Worm (Caenorhabditis elegans) whole organism, young adult: ENCODE results near the gene clec-138.

Experiments used
- B0019.2 ChIP-seq: fragments of 200-800 bp; sonication (Bioruptor generic); conservative IDR thresholded peaks from 2 replicates; pipeline ENCODE4 v1.3.6; 2022; ENCODE audit warnings: missing genetic modification reagents, missing genetic modification characterization, missing compliant biosample characterization
- C06A6.2 ChIP-seq: fragments of 200-800 bp; sonication (Bioruptor generic); conservative IDR thresholded peaks from 2 replicates; pipeline ENCODE4 v1.3.6; 2022; ENCODE audit warnings: missing genetic modification characterization, missing compliant biosample characterization
- D2030.7 ChIP-seq: fragments of 200-800 bp; sonication (Bioruptor generic); IDR thresholded peaks from 2 replicates; pipeline ENCODE4 v1.3.6; 2022; ENCODE audit warnings: missing genetic modification reagents, missing genetic modification characterization, missing compliant biosample characterization
- F10E7.11 ChIP-seq: sonication (generic microtip); optimal IDR thresholded peaks from 2 replicates; lab custom pipeline; 2017; ENCODE audit warnings: mild to moderate bottlenecking, missing genetic modification characterization, moderate library complexity, missing compliant biosample characterization
- F39B2.1 ChIP-seq: fragments of 200-800 bp; sonication (Bioruptor generic); IDR thresholded peaks from 2 replicates; pipeline ENCODE4 v1.3.6; 2022; ENCODE audit warnings: missing genetic modification reagents, missing genetic modification characterization, missing compliant biosample characterization
- F52B5.7 ChIP-seq: sonication (generic microtip); optimal IDR thresholded peaks from 2 replicates; lab custom pipeline; 2016; ENCODE audit warnings: mild to moderate bottlenecking, missing genetic modification characterization, missing compliant biosample characterization
- K12H6.12 ChIP-seq: fragments of 200-800 bp; sonication (Bioruptor generic); optimal IDR thresholded peaks from 2 replicates; lab custom pipeline; 2018; ENCODE audit warnings: mild to moderate bottlenecking, missing genetic modification characterization, missing compliant biosample characterization
- Y53G8AR.9 ChIP-seq: fragments of 200-800 bp; sonication (Bioruptor generic); conservative IDR thresholded peaks from 2 replicates; pipeline ENCODE4 v1.3.6; 2022; ENCODE audit warnings: missing genetic modification reagents, missing genetic modification characterization, missing compliant biosample characterization
- Y56A3A.18 ChIP-seq: fragments of 200-800 bp; sonication (Bioruptor generic); IDR thresholded peaks from 2 replicates; pipeline ENCODE4 v1.3.6; 2022; ENCODE audit warnings: missing genetic modification reagents, missing genetic modification characterization, missing compliant biosample characterization
- Y67H2A.10 ChIP-seq: fragments of 200-800 bp; sonication (Bioruptor generic); conservative IDR thresholded peaks from 2 replicates; pipeline ENCODE4 v1.3.6; 2022; ENCODE audit warnings: missing genetic modification reagents, missing genetic modification characterization, missing compliant biosample characterization
- akir-1 ChIP-seq: fragments of 200-800 bp; sonication (Bioruptor generic); optimal IDR thresholded peaks from 2 replicates; lab custom pipeline; 2018; ENCODE audit warnings: mild to moderate bottlenecking, missing genetic modification characterization, moderate library complexity, missing compliant biosample characterization
- ama-1 ChIP-seq, 3 experiments: fragments of 150-350 bp in 1 of 3; sonication (generic microtip) in 2 of 3; optimal IDR thresholded peaks; 2 replicates each; lab custom pipeline; 2014 to 2018; ENCODE audit warnings: missing biosample characterization in 2 of 3, missing genetic modification characterization in 2 of 3, missing genetic modification reagents in 2 of 3
- attf-3 ChIP-seq: fragments of 200-800 bp; sonication (Bioruptor generic); conservative IDR thresholded peaks from 2 replicates; pipeline ENCODE4 v1.3.6; 2022; ENCODE audit warnings: missing genetic modification reagents, missing genetic modification characterization, missing compliant biosample characterization
- bed-1 ChIP-seq: fragments of 200-800 bp; sonication (Bioruptor generic); IDR thresholded peaks from 2 replicates; pipeline ENCODE4 v1.3.6; 2022; ENCODE audit warnings: missing genetic modification reagents, missing genetic modification characterization, missing compliant biosample characterization
- ceh-100 ChIP-seq: fragments of 200-800 bp; sonication (Bioruptor generic); IDR thresholded peaks from 2 replicates; pipeline ENCODE4 v1.3.6; 2022; ENCODE audit warnings: missing genetic modification reagents, missing genetic modification characterization, missing compliant biosample characterization
- dpl-1 ChIP-seq: fragments of 150-350 bp; optimal IDR thresholded peaks from 2 replicates; lab custom pipeline; 2014; ENCODE audit warnings: missing biosample characterization, missing genetic modification reagents, missing genetic modification characterization
- egrh-3 ChIP-seq: fragments of 200-800 bp; sonication (Bioruptor generic); IDR thresholded peaks from 2 replicates; pipeline ENCODE4 v1.3.6; 2022; ENCODE audit warnings: missing genetic modification reagents, missing genetic modification characterization, missing compliant biosample characterization
- ekl-4 ChIP-seq: fragments of 200-800 bp; sonication (Bioruptor generic); IDR thresholded peaks from 2 replicates; pipeline ENCODE4 v1.3.6; 2022; ENCODE audit warnings: missing genetic modification reagents, missing genetic modification characterization, missing compliant biosample characterization
- hlh-26 ChIP-seq: fragments of 200-800 bp; sonication (Bioruptor generic); conservative IDR thresholded peaks from 2 replicates; pipeline ENCODE4 v1.3.6; 2022; ENCODE audit warnings: missing genetic modification reagents, missing genetic modification characterization, missing compliant biosample characterization
- lag-1 ChIP-seq: fragments of 200-800 bp; sonication (Bioruptor generic); IDR thresholded peaks from 2 replicates; pipeline ENCODE4 v1.3.6; 2022; ENCODE audit warnings: missing genetic modification reagents, missing genetic modification characterization, missing compliant biosample characterization
- let-526 ChIP-seq: fragments of 200-800 bp; sonication (Bioruptor generic); IDR thresholded peaks from 2 replicates; pipeline ENCODE4 v1.3.6; 2022; ENCODE audit warnings: missing genetic modification reagents, missing genetic modification characterization, missing compliant biosample characterization
- lin-40 ChIP-seq: sonication (generic microtip); optimal IDR thresholded peaks from 2 replicates; lab custom pipeline; 2016; ENCODE audit warnings: missing genetic modification characterization, mild to moderate bottlenecking, missing compliant biosample characterization, missing genotype, missing genetic modification reagents
- lsl-1 ChIP-seq: fragments of 200-800 bp; sonication (Bioruptor generic); optimal IDR thresholded peaks from 2 replicates; lab custom pipeline; 2018; ENCODE audit warnings: mild to moderate bottlenecking, missing genetic modification characterization, moderate library complexity, missing compliant biosample characterization
- madf-10 ChIP-seq: sonication (generic microtip); optimal IDR thresholded peaks from 2 replicates; lab custom pipeline; 2016; ENCODE audit warnings: mild to moderate bottlenecking, missing genetic modification characterization, missing compliant biosample characterization
- mes-4 ChIP-seq: sonication (generic microtip); optimal IDR thresholded peaks from 2 replicates; lab custom pipeline; 2016; ENCODE audit warnings: missing genotype, missing genetic modification characterization, missing compliant biosample characterization
- nfya-2 ChIP-seq: fragments of 200-800 bp; sonication (Bioruptor generic); IDR thresholded peaks from 2 replicates; pipeline ENCODE4 v1.3.6; 2022; ENCODE audit warnings: missing genetic modification reagents, missing genetic modification characterization, missing compliant biosample characterization
- nhr-179 ChIP-seq: sonication (generic microtip); optimal IDR thresholded peaks from 2 replicates; lab custom pipeline; 2016; ENCODE audit warnings: mild to moderate bottlenecking, missing genetic modification characterization, missing compliant biosample characterization
- nhr-27 ChIP-seq: fragments of 200-800 bp; sonication (Bioruptor generic); optimal IDR thresholded peaks from 2 replicates; lab custom pipeline; 2018; ENCODE audit warnings: mild to moderate bottlenecking, missing genetic modification characterization, moderate library complexity, missing compliant biosample characterization
- repo-1 ChIP-seq: sonication (generic microtip); optimal IDR thresholded peaks from 2 replicates; lab custom pipeline; 2017; ENCODE audit warnings: mild to moderate bottlenecking, missing genetic modification characterization, missing compliant biosample characterization
- rpc-1 ChIP-seq, 2 experiments: fragments of 150-350 bp in 1 of 2; sonication (generic microtip) in 1 of 2; optimal IDR thresholded peaks; 2 replicates each; lab custom pipeline; 2014 to 2018; ENCODE audit warnings: missing biosample characterization in 1 of 2, missing genetic modification characterization in 1 of 2, missing genetic modification reagents in 1 of 2, missing genotype in 1 of 2
- sea-2 ChIP-seq: fragments of 200-800 bp; sonication (Bioruptor generic); IDR thresholded peaks from 2 replicates; pipeline ENCODE4 v1.3.6; 2022; ENCODE audit warnings: missing genetic modification characterization, missing compliant biosample characterization
- snpc-1.1 ChIP-seq: sonication (generic microtip); optimal IDR thresholded peaks from 2 replicates; lab custom pipeline; 2017; ENCODE audit warnings: missing genetic modification characterization, mild to moderate bottlenecking, missing compliant biosample characterization, antibody characterized with exemption, moderate library complexity, missing genotype, missing genetic modification reagents; ENCODE audit not compliant: insufficient read depth
- snpc-1.3 ChIP-seq: sonication (generic microtip); optimal IDR thresholded peaks from 2 replicates; lab custom pipeline; 2017; ENCODE audit warnings: missing genetic modification characterization, mild to moderate bottlenecking, missing compliant biosample characterization, antibody characterized with exemption, moderate library complexity, missing genotype, missing genetic modification reagents; ENCODE audit not compliant: insufficient read depth
- snpc-4 ChIP-seq, 5 experiments: fragments of 150-350 bp in 1 of 5; sonication (generic microtip) in 4 of 5; optimal IDR thresholded peaks; 2 replicates each; lab custom pipeline; 2014 to 2018; ENCODE audit warnings: missing genetic modification characterization in 5 of 5, missing biosample characterization in 3 of 5, antibody characterized with exemption in 2 of 5, mild to moderate bottlenecking in 2 of 5, missing compliant biosample characterization in 2 of 5, missing genotype in 2 of 5, moderate library complexity in 2 of 5, missing genetic modification reagents in 1 of 5
- tbp1 ChIP-seq: fragments of 200-800 bp; sonication (Bioruptor generic); optimal IDR thresholded peaks from 2 replicates; lab custom pipeline; 2018; ENCODE audit warnings: mild to moderate bottlenecking, missing genetic modification characterization, missing compliant biosample characterization
- tlf-1 ChIP-seq: fragments of 200-800 bp; sonication (Bioruptor generic); optimal IDR thresholded peaks from 2 replicates; lab custom pipeline; 2018; ENCODE audit warnings: mild to moderate bottlenecking, missing genetic modification characterization, missing compliant biosample characterization
- xnd-1 ChIP-seq: sonication (generic microtip); optimal IDR thresholded peaks from 2 replicates; lab custom pipeline; 2016; ENCODE audit warnings: missing genotype, missing genetic modification reagents, missing genetic modification characterization, missing compliant biosample characterization
- ztf-25 ChIP-seq: fragments of 200-800 bp; sonication (Bioruptor generic); IDR thresholded peaks from 2 replicates; pipeline ENCODE4 v1.3.6; 2022; ENCODE audit warnings: missing genetic modification reagents, missing genetic modification characterization, missing compliant biosample characterization
- ztf-28 ChIP-seq: fragments of 200-800 bp; sonication (Bioruptor generic); IDR thresholded peaks from 2 replicates; pipeline ENCODE4 v1.3.6; 2022; ENCODE audit warnings: missing genetic modification reagents, missing genetic modification characterization, missing compliant biosample characterization
- ztf-3 ChIP-seq: fragments of 200-800 bp; sonication (Bioruptor generic); optimal IDR thresholded peaks from 2 replicates; lab custom pipeline; 2018; ENCODE audit warnings: mild to moderate bottlenecking, missing genetic modification characterization, missing compliant biosample characterization
- ztf-6 ChIP-seq: fragments of 200-800 bp; sonication (Bioruptor generic); IDR thresholded peaks from 2 replicates; pipeline ENCODE4 v1.3.6; 2022; ENCODE audit warnings: missing genetic modification reagents, missing genetic modification characterization, missing compliant biosample characterization

Gene clec-138

DNA sequence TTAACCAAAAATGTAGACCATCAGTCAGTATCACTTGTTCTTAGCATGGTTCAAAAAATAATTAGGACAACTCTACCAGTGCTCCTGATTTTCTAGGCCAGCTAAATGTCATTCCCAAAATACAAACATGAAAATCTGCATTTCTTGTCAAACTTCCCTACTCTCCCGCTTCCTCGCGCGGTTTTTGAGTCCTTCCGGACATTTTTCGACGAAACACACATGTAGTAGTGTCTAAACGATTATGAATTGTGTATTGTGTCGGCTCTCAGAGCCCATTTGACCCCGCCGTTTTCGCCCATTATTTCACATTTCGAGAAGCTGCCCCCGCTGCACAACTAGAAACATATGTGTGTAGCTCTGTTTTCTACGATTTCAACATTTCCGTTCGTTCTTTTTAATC, 7.0 kb upstream of the clec-138 start, which contains the start of gene F35D11.1 (continued):
- TF ChIP-seq attf-3 (GFP tag; lab: Robert Waterston, UW) (no peak), Y56A3A.18 (GFP tag; lab: Robert Waterston, UW) (no peak), rpc-1 (optimal IDR thresholded peaks at IDR 0.05; lab: Kevin White, UChicago) (no peak), rpc-1 (tag; optimal IDR thresholded peaks at IDR 0.05; lab: Kevin White, UChicago) (no peak)

DNA sequence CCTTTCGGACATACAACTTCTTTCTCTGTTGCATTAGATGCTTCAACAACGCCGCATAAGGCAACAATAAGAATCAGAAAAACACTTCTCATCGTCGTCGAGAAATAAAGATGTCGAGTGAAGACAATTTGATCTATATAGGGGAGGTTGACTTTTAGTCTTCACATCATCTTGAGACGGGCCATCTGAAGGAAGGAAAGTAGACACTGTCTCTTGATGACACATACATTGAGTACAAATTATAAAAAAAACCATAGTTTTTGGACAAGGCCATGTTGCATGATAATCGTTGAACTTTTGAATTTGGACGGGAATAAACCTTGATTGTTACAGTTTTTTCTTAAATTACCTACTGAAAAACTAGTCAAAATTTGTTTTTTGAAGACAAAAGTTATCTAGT, 2.0 kb upstream of the clec-138 start, which contains the start of gene clec-139:
TSS of gene clec-139 (minus strand) at position 101 of the 400 bp plus-strand sequence.
- TF ChIP-seq rpc-1 (optimal IDR thresholded peaks at IDR 0.05; lab: Kevin White, UChicago), result no peak
- no peak for TF ChIP-seq rpc-1 (tag; optimal IDR thresholded peaks at IDR 0.05; lab: Kevin White, UChicago)
- TF ChIP-seq xnd-1 (tag; lab: Kevin White, UChicago), result no peak
- no peak for TF ChIP-seq D2030.7 (GFP tag; lab: Robert Waterston, UW)
- no peak for TF ChIP-seq ztf-25
- TF ChIP-seq lag-1, result no peak
- no peak for TF ChIP-seq tlf-1
- TF ChIP-seq madf-10, result no peak
- TF ChIP-seq, all 124 proteins: peak for 0

DNA sequence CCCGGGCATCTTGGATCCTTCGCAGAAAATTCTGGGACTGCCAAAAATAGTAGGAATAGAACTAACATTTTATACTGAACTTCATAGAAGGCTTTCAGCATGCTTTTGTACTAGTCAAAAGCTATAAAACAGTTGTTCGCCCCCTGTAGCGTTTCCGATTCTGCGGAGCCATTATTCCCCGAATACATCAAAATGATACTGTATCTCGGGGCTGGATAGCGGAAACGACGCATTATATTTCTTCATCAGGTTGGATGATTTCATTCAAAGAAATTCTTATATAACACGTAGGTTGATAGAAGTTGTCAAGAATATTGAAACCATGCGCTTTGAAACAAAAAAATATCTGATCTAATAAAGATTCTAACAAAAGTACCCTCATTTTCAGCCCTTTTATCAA, 1.6 kb downstream of the clec-138 start, which contains the start of gene clec-137:
TSS of gene clec-137 (minus strand) at position 101 of the 400 bp plus-strand sequence.
- TF ChIP-seq nhr-179, result no peak

DNA sequence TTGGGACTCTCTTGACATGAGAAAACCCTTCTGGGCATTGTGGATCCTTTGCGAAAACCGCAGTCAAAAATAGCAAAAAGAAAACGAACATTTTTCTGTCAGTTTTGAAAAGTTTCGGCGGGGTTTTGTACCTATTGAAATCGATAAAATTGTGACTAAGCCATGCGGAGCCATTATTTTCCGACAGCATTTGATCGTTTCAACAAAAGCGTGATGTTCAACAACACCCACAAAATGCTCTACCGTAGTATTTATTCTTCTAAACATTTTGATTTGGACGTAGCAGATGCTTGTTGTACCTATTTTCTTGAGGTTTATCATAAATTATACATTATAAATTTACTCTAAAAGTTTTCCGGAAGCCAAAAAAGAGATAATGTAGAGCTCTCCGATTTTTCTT, 3.2 kb downstream of the clec-138 start, which contains the start of gene clec-136:
TSS of gene clec-136 (minus strand) at position 101 of the 400 bp plus-strand sequence.
- TF ChIP-seq ztf-28 (GFP tag; lab: Robert Waterston, UW) (no peak), ztf-6 (GFP tag; lab: Robert Waterston, UW) (no peak), B0019.2 (no peak), ama-1 (optimal IDR thresholded peaks at IDR 0.05; lab: Kevin White, UChicago) (no peak), ama-1 (GFP tag; optimal IDR thresholded peaks at IDR 0.05; lab: Kevin White, UChicago) (no peak), snpc-4 (GFP tag; optimal IDR thresholded peaks at IDR 0.05; lab: Kevin White, UChicago) (no peak), snpc-4 (tag; optimal IDR thresholded peaks at IDR 0.05; lab: Kevin White, UChicago) (no peak), Y67H2A.10 (GFP tag; lab: Robert Waterston, UW) (no peak), lag-1 (no peak), F52B5.7 (tag; lab: Kevin White, UChicago) (no peak), nfya-2 (GFP tag; lab: Robert Waterston, UW) (no peak), bed-1 (GFP tag; lab: Robert Waterston, UW) (no peak), F39B2.1 (GFP tag; lab: Robert Waterston, UW) (no peak), nhr-27 (no peak), Y53G8AR.9 (GFP tag; lab: Robert Waterston, UW) (no peak), tbp1 (GFP tag; lab: Kevin White, UChicago) (no peak), F10E7.11 (tag; lab: Kevin White, UChicago) (no peak), C06A6.2 (no peak), dpl-1 (GFP tag; lab: Kevin White, UChicago) (no peak), ekl-4 (no peak)

DNA sequence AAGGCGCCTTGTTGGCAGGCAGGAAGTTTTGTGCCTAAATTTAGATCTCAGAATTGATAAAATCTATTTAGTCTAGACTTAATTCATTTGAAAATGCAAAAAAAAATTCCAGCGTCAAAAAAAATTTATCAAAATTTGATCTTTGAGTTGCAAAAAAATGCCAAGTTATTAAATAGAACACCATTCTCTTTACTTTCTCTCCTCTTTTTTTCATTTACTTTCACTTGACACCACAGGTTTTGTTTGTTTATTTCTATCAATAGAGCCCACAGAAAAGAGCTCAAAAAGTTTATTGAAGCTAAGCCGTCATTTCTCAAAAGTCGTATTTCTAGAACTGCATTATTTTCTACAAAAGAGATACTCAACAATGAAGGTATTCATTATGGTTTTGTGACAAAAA, 6.9 kb downstream of the clec-138 start, which contains the start of gene pqn-35:
TSS of gene pqn-35 (plus strand) at position 301 of the 400 bp plus-strand sequence.
- TF ChIP-seq egrh-3 (no peak), repo-1 (tag; lab: Kevin White, UChicago) (no peak), akir-1 (GFP tag; lab: Kevin White, UChicago) (no peak), hlh-26 (no peak), ztf-3 (GFP tag; lab: Kevin White, UChicago) (no peak), lin-40 (tag; lab: Kevin White, UChicago) (no peak), snpc-1.3 (no peak), lsl-1 (GFP tag; lab: Kevin White, UChicago) (no peak), sea-2 (GFP tag; lab: Robert Waterston, UW) (no peak), nhr-179 (no peak), let-526 (no peak), ceh-100 (no peak), Y53G8AR.9 (GFP tag; lab: Robert Waterston, UW) (no peak), snpc-1.1 (tag; lab: Kevin White, UChicago) (no peak), mes-4 (tag; lab: Kevin White, UChicago) (no peak), K12H6.12 (no peak)
